Worm (Caenorhabditis elegans) whole organism, early embryonic: Measurements from ENCODE around the gene F13A2.5.

Experiments used
- B0310.2 ChIP-seq: sonication (generic microtip); optimal IDR thresholded peaks from 2 replicates; lab custom pipeline; 2016; ENCODE audit warnings: mild to moderate bottlenecking, missing genetic modification characterization, missing compliant biosample characterization
- F13C5.2 ChIP-seq: sonication (generic microtip); optimal IDR thresholded peaks from 2 replicates; lab custom pipeline; 2017; ENCODE audit warnings: mild to moderate bottlenecking, missing genetic modification characterization, inconsistent platforms, missing compliant biosample characterization
- aly-1 ChIP-seq: sonication (generic microtip); optimal IDR thresholded peaks from 2 replicates; lab custom pipeline; 2016; ENCODE audit warnings: missing genetic modification characterization, missing compliant biosample characterization
- ama-1 ChIP-seq: fragments of 150-350 bp; optimal IDR thresholded peaks from 2 replicates; lab custom pipeline; 2014
- ceh-13 ChIP-seq: fragments of 200-800 bp; sonication (Bioruptor generic); optimal IDR thresholded peaks from 2 replicates; lab custom pipeline; 2018; ENCODE audit warnings: mild to moderate bottlenecking, missing genetic modification characterization, missing compliant biosample characterization
- ceh-36 ChIP-seq: sonication (generic microtip); optimal IDR thresholded peaks from 2 replicates; lab custom pipeline; 2016; ENCODE audit warnings: missing genetic modification characterization, inconsistent platforms, missing compliant biosample characterization
- ets-7 ChIP-seq: sonication (generic microtip); optimal IDR thresholded peaks from 2 replicates; lab custom pipeline; 2016; ENCODE audit warnings: missing genotype, missing genetic modification characterization, missing compliant biosample characterization
- flt-1 ChIP-seq: fragments of 200-800 bp; sonication (Bioruptor generic); IDR thresholded peaks from 2 replicates; pipeline ENCODE4 v1.3.6; 2022; ENCODE audit warnings: missing genetic modification characterization, missing compliant biosample characterization
- hmbx-1 ChIP-seq: sonication (generic microtip); optimal IDR thresholded peaks from 2 replicates; lab custom pipeline; 2016; ENCODE audit warnings: mild to moderate bottlenecking, missing genetic modification characterization, missing compliant biosample characterization
- hmg-4 ChIP-seq: fragments of 200-800 bp; sonication (Bioruptor generic); optimal IDR thresholded peaks from 2 replicates; lab custom pipeline; 2018; ENCODE audit warnings: mild to moderate bottlenecking, missing genetic modification characterization, missing compliant biosample characterization
- hnd-1 ChIP-seq: sonication (generic microtip); optimal IDR thresholded peaks from 2 replicates; lab custom pipeline; 2016; ENCODE audit warnings: missing genetic modification characterization, missing compliant biosample characterization
- pes-1 ChIP-seq: fragments of 200-800 bp; sonication (Bioruptor generic); IDR thresholded peaks from 2 replicates; pipeline ENCODE4 v1.3.6; 2022; ENCODE audit warnings: missing genetic modification reagents, missing genetic modification characterization, missing compliant biosample characterization
- scrt-1 ChIP-seq: fragments of 200-800 bp; sonication (Bioruptor generic); IDR thresholded peaks from 2 replicates; pipeline ENCODE4 v1.3.6; 2022; ENCODE audit warnings: missing genetic modification characterization, missing compliant biosample characterization
- sea-1 ChIP-seq: fragments of 200-800 bp; sonication (Bioruptor generic); conservative IDR thresholded peaks from 2 replicates; pipeline ENCODE4 v1.3.6; 2022; ENCODE audit warnings: missing genetic modification characterization, missing compliant biosample characterization
- tbx-11 ChIP-seq: fragments of 200-800 bp; sonication (Bioruptor generic); IDR thresholded peaks from 2 replicates; pipeline ENCODE4 v1.3.6; 2022; ENCODE audit warnings: missing genetic modification characterization, missing compliant biosample characterization
- tbx-37 ChIP-seq: fragments of 200-800 bp; sonication (Bioruptor generic); conservative IDR thresholded peaks from 2 replicates; pipeline ENCODE4 v1.3.6; 2022; ENCODE audit warnings: missing genetic modification reagents, missing genetic modification characterization, missing compliant biosample characterization
- tra-4 ChIP-seq: sonication (generic microtip); optimal IDR thresholded peaks from 2 replicates; lab custom pipeline; 2017; ENCODE audit warnings: missing genetic modification characterization, missing compliant biosample characterization

F13A2.5 gene

DNA sequence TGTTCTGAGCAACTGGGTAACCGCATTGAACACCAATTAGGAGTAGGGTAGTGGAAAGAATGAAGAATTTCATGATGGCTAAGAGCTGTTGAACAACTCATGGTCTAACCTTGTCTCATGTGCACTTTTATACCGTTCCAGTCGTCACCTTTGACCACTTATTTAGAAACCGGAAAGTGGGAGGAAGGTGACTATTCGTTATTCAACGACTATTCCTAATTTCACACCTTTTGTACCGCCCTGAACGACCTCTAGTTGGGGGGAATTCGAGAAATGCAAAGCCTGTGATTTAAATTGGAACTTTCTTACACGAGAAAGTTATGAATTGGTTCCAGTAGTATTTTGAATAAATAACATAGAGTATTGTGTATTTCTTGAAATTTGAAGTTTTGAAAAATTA is 27.8 kb upstream of the F13A2.5 start, which contains the start of gene Y47D7A.12:
TSS of gene Y47D7A.12 (minus strand) at position 101 of the 400 bp plus-strand sequence.
- TF ChIP-seq pes-1 (GFP tag; lab: Robert Waterston, UW) (no peak), hnd-1 (tag; lab: Kevin White, UChicago) (no peak), aly-1 (tag; lab: Kevin White, UChicago) (no peak), hmbx-1 (no peak), flt-1 (GFP tag; lab: Robert Waterston, UW) (no peak), scrt-1 (GFP tag; lab: Robert Waterston, UW) (no peak), tbx-37 (GFP tag; lab: Robert Waterston, UW) (no peak), ceh-13 (GFP tag; lab: Kevin White, UChicago) (no peak), ceh-36 (no peak), F13C5.2 (tag; lab: Kevin White, UChicago) (no peak), ets-7 (tag; lab: Kevin White, UChicago) (no peak), tra-4 (tag; lab: Kevin White, UChicago) (no peak), ama-1 (lab: Kevin White, UChicago) (no peak), tbx-11 (GFP tag; lab: Robert Waterston, UW) (no peak), hmg-4 (GFP tag; lab: Kevin White, UChicago) (no peak), B0310.2 (tag; lab: Kevin White, UChicago) (no peak), sea-1 (no peak)

DNA sequence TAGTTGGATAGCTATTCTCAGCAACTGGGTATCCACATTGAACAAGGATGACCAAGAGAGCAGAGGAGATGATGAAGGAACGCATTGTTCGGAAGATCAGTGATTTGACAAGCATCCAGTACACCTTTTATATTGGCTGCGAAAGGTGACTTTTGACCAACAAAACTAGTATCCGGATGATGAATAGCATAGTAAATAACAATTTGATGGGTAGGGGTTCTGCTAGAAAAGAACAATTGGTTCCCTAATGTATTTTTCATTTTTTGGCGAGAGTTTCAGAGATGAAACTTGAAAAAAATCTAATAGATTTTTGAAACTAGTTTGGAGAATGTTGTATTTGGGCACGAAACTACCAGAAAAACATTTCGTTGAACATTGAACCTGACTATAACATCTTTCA is 26.4 kb upstream of the F13A2.5 start, which contains the start of gene Y47D7A.11:
TSS of gene Y47D7A.11 (minus strand) at position 101 of the 400 bp plus-strand sequence.
- no peak for TF ChIP-seq F13C5.2 (tag; lab: Kevin White, UChicago)
- no peak for TF ChIP-seq ceh-13 (GFP tag; lab: Kevin White, UChicago)
- TF ChIP-seq ama-1 (lab: Kevin White, UChicago): no peak

DNA sequence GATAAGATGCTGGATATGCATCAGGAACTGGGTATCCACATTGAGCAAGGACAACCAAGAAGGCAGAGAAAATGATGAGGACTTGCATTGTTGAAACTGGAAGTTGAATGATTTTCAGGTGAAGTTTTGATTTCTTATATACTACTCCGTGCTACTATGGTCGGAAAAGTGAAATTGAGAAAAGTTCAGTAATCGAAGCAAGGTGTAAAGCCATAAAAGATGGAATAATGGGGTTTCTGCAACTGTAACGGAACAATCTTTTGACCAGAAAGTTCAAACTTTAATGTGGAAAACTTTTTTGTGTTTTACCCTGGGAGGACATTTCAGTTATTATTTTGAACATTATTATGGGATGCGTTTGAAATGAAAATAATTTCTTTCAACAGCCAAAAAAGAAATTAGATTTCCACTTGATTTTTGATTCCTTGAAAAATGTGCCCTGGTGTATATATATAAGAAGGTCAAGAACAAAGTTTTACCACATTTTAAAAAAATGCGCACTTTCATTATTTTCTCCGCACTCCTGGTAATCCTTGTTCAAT is 22.2 kb upstream of the F13A2.5 start, which contains the start of the genes Y47D7A.9 and Y47D7A.19:
TSS of gene Y47D7A.9 (minus strand) at position 101 of the 542 bp plus-strand sequence.
TSS of gene Y47D7A.19 (plus strand) at position 492 of the 542 bp plus-strand sequence.
- TF ChIP-seq ets-7 (tag; lab: Kevin White, UChicago) (no peak), tbx-37 (GFP tag; lab: Robert Waterston, UW) (no peak), hnd-1 (tag; lab: Kevin White, UChicago) (no peak), hmbx-1 (no peak), flt-1 (GFP tag; lab: Robert Waterston, UW) (no peak)

DNA sequence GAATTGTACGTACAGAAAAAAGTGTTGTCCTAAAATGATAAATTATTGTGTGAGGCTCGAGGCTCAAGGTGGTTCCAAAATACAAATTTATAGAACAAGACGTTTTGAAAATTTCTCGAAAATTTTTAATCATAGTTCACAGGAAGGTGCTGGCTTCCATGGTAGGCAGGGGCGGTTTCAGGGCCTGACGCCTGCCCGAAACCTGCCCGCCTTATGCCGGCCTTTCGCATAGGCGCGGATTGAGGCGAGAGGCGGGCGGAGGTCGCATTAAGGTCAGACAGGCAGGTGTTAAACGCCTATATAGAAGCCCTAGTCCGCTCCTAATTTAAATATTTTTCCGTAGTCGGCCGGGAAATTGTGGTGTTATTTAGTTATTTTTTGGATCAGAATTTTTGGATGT is 21.3 kb upstream of the F13A2.5 start:
- TF ChIP-seq tra-4 (tag; lab: Kevin White, UChicago) (no peak), tbx-37 (GFP tag; lab: Robert Waterston, UW) (no peak), aly-1 (tag; lab: Kevin White, UChicago) (no peak), tbx-11 (GFP tag; lab: Robert Waterston, UW) (no peak), hnd-1 (tag; lab: Kevin White, UChicago) (no peak), ceh-36 (no peak), hmbx-1 (no peak), hmg-4 (GFP tag; lab: Kevin White, UChicago) (no peak), scrt-1 (GFP tag; lab: Robert Waterston, UW) (no peak), F13C5.2 (tag; lab: Kevin White, UChicago) (no peak), sea-1 (no peak), B0310.2 (tag; lab: Kevin White, UChicago) (no peak)

DNA sequence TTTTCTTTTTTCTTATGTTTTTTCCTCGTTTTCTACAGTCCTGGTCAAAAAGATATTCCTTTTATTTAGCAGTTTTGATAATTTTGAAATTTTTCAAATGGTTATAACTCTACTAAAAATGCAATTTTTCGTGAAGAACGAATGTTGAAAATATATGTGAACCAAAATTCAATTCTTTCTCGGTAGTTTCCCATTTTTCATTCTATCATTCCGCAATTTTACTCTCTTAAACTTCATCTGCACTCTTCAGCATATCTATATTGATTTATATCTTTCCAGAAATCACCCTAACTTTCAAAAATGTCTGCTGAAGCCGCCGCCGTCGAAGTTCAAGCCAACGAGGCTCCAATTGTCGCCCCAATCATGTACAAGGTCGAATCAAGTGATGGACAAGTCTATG is 20.4 kb upstream of the F13A2.5 start, which contains the start of gene skr-7:
TSS of gene skr-7 (plus strand) at position 301 of the 400 bp plus-strand sequence.
- TF ChIP-seq pes-1 (GFP tag; lab: Robert Waterston, UW) (no peak), hmbx-1 (no peak), flt-1 (GFP tag; lab: Robert Waterston, UW) (no peak), scrt-1 (GFP tag; lab: Robert Waterston, UW) (no peak), aly-1 (tag; lab: Kevin White, UChicago) (no peak), sea-1 (no peak), ceh-36 (no peak), ceh-13 (GFP tag; lab: Kevin White, UChicago) (no peak), F13C5.2 (tag; lab: Kevin White, UChicago) (no peak), tbx-11 (GFP tag; lab: Robert Waterston, UW) (no peak), tbx-37 (GFP tag; lab: Robert Waterston, UW) (no peak), ama-1 (lab: Kevin White, UChicago) (no peak)

DNA sequence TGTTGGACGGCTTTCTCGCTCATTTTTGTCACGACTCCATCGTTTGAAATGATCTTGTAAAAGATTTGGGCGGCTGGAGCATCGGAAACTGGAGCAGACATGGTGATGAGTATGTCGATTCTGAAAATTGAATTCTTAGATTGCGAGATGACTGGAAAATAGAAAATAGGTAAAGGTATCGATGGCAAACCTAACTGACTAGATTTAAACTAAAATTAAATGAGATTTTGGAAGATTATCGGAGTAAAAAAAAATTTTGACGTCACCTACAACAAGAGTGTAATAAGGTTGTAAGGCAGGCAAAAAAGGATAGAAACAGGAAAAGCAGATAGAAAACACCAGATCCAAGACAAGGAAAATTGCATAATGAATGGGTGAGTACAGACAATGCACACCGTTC is 19.7 kb upstream of the F13A2.5 start, which contains the start of gene skr-14:
TSS of gene skr-14 (minus strand) at position 101 of the 400 bp plus-strand sequence.
- no peak for TF ChIP-seq ceh-36
- no peak for TF ChIP-seq ceh-13 (GFP tag; lab: Kevin White, UChicago)
- TF ChIP-seq tbx-37 (GFP tag; lab: Robert Waterston, UW): no peak
- no peak for TF ChIP-seq B0310.2 (tag; lab: Kevin White, UChicago)
- no peak for TF ChIP-seq sea-1
- no peak for TF ChIP-seq tra-4 (tag; lab: Kevin White, UChicago)
- TF ChIP-seq flt-1 (GFP tag; lab: Robert Waterston, UW): no peak
- TF ChIP-seq scrt-1 (GFP tag; lab: Robert Waterston, UW): no peak
- TF ChIP-seq pes-1 (GFP tag; lab: Robert Waterston, UW): no peak
- TF ChIP-seq tbx-11 (GFP tag; lab: Robert Waterston, UW): no peak
- no peak for TF ChIP-seq F13C5.2 (tag; lab: Kevin White, UChicago)
- no peak for TF ChIP-seq hmbx-1
- TF ChIP-seq hnd-1 (tag; lab: Kevin White, UChicago): no peak
- TF ChIP-seq hmg-4 (GFP tag; lab: Kevin White, UChicago): no peak
- TF ChIP-seq ets-7 (tag; lab: Kevin White, UChicago): no peak

DNA sequence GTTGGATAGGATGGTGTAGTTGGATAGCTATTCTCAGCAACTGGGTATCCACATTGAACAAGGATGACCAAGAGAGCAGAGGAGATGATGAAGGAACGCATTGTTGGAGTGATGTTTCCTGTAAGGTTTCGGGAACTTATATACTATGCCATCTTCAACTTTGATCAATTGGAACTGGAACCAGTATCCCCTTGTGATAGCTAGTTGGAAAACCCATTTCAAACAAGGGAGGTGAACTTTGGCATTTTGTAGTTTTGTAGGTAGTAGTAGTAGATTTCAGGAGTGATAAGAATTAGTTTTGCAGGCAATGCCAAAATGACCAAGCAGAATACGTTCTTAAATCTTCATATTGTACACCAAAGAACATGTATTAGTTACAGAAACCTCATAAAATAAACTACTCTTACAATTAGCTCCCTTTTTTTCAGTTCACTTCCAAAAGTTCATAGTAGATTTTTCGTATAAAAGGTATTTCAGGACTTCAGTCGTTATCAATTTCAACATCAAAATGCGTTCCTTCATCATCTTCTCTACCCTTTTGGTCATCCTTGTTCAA is 18.1 kb upstream of the F13A2.5 start, which contains the start of the genes Y47D7A.7 and Y47D7A.2:
TSS of gene Y47D7A.7 (minus strand) at position 101 of the 556 bp plus-strand sequence.
TSS of gene Y47D7A.2 (plus strand) at position 506 of the 556 bp plus-strand sequence.
- TF ChIP-seq ceh-13 (GFP tag; lab: Kevin White, UChicago) (no peak), ceh-36 (no peak), scrt-1 (GFP tag; lab: Robert Waterston, UW) (no peak), ets-7 (tag; lab: Kevin White, UChicago) (no peak), B0310.2 (tag; lab: Kevin White, UChicago) (no peak), hmbx-1 (no peak), pes-1 (GFP tag; lab: Robert Waterston, UW) (no peak), F13C5.2 (tag; lab: Kevin White, UChicago) (no peak), ama-1 (lab: Kevin White, UChicago) (no peak), flt-1 (GFP tag; lab: Robert Waterston, UW) (no peak), hmg-4 (GFP tag; lab: Kevin White, UChicago) (no peak), hnd-1 (tag; lab: Kevin White, UChicago) (no peak), tbx-11 (GFP tag; lab: Robert Waterston, UW) (no peak)
